Worm (Caenorhabditis elegans): ENCODE results near the gene msp-58.
A peak's percentile ranks its signal among the peaks of the same experiment; 100 is the strongest.

The msp-58 gene

DNA sequence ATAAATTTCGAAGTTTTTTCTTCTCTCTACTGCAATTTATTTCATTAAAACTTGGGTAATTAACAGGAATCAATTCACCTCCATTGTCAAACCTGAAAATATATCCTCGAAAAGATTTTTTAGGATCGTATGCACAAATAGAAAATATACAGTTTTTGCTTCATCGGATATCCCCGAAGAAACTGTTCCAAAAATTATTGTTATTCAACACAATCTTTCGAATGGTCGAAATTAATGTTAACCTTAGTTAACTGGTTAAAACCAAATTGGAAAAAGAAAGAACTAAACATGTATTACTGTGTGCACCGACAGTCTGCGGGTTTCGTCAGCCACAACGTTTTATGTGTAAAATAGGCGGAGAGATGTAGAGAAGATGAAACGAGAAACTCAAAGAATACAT is 8.7 kb downstream of the msp-58 start (continued):
- peak; percentile 31 for TF ChIP-seq hlh-30 (tag; optimal IDR thresholded peaks at IDR 0.05; ENCODE audit: insufficient read depth)
- TF ChIP-seq Y75B8A.6 (GFP tag; IDR thresholded peaks at IDR 0.05): no peak
- TF ChIP-seq lin-1 (GFP tag; IDR thresholded peaks at IDR 0.05): no peak
- peak; percentile 70 for TF ChIP-seq dve-1 (tag; optimal IDR thresholded peaks at IDR 0.05; ENCODE audit: insufficient read depth)
- no peak for TF ChIP-seq pqm-1 (tag; optimal IDR thresholded peaks at IDR 0.05)
- TF ChIP-seq duxl-1 (tag; optimal IDR thresholded peaks at IDR 0.05; ENCODE audit: poor library complexity): peak; percentile 69
- TF ChIP-seq ztf-11 (tag; optimal IDR thresholded peaks at IDR 0.05): no peak

DNA sequence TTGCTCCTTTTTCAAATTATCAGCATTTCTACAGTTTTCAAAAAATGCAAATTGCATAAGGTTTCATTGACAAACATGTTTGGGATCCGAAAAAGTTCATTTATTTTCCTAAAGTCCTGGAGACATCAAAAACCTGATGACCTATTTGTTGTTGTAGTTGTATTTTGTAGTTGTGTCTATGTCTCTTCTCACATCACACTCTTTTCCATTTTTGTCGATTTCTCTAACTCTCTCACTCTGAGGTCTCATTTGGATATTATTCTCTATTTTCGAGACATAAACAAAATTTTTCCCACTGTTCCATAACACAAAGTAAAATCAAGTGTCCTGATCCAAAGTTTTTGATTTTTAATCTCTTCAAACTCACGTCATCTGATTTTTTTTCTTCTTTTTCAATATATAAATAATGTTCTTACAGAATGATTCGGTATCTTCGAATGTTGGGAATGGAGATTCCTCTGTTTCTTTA is 10.5 kb downstream of the msp-58 start, which contains the start of gene slc-46A:
Gene slc-46A, plus strand, starts transcription at position 419 of the 469 bp plus-strand sequence.
- TF ChIP-seq pha-4 (GFP tag; IDR thresholded peaks at IDR 0.05) (no peak), pha-4 (tag; optimal IDR thresholded peaks at IDR 0.05) (no peak), nhr-11 (tag; optimal IDR thresholded peaks at IDR 0.05) (no peak), F37D6.2 (tag; optimal IDR thresholded peaks at IDR 0.05) (no peak), Y75B8A.6 (GFP tag; IDR thresholded peaks at IDR 0.05) (no peak), skn-1 (tag; optimal IDR thresholded peaks at IDR 0.05) (no peak), nhr-102 (tag; optimal IDR thresholded peaks at IDR 0.05) (no peak), cey-2 (tag; optimal IDR thresholded peaks at IDR 0.05; ENCODE audit: borderline replicate concordance, insufficient read depth) (no peak), ztf-7 (tag; optimal IDR thresholded peaks at IDR 0.05) (no peak), lin-39 (tag; optimal IDR thresholded peaks at IDR 0.05) (no peak), pqm-1 (tag; optimal IDR thresholded peaks at IDR 0.05) (peak; percentile 51), nhr-28 (tag; optimal IDR thresholded peaks at IDR 0.05) (peak; percentile 86), attf-4 (tag; optimal IDR thresholded peaks at IDR 0.05) (no peak), lin-15B (tag; optimal IDR thresholded peaks at IDR 0.05) (no peak), dmd-9 (GFP tag; IDR thresholded peaks at IDR 0.05) (no peak), spr-3 (GFP tag; optimal IDR thresholded peaks at IDR 0.05) (no peak), ceh-28 (tag; optimal IDR thresholded peaks at IDR 0.05) (no peak), mdt-29 (GFP tag; IDR thresholded peaks at IDR 0.05) (no peak), dpl-1 (GFP tag; optimal IDR thresholded peaks at IDR 0.05) (no peak), duxl-1 (tag; optimal IDR thresholded peaks at IDR 0.05; ENCODE audit: poor library complexity) (no peak), unc-130 (GFP tag; optimal IDR thresholded peaks at IDR 0.05) (no peak), vab-7 (GFP tag; IDR thresholded peaks at IDR 0.05) (no peak), Y105C5A.15 (GFP tag; IDR thresholded peaks at IDR 0.05) (no peak), T20F7.1 (GFP tag; optimal IDR thresholded peaks at IDR 0.05) (no peak), egl-43 (GFP tag; IDR thresholded peaks at IDR 0.05) (no peak), daf-16 (GFP tag; optimal IDR thresholded peaks at IDR 0.05) (no peak), daf-16 (tag; optimal IDR thresholded peaks at IDR 0.05) (peak; percentile 5), zag-1 (tag; optimal IDR thresholded peaks at IDR 0.05) (no peak), aha-1 (tag) (peak; percentile 61)

DNA sequence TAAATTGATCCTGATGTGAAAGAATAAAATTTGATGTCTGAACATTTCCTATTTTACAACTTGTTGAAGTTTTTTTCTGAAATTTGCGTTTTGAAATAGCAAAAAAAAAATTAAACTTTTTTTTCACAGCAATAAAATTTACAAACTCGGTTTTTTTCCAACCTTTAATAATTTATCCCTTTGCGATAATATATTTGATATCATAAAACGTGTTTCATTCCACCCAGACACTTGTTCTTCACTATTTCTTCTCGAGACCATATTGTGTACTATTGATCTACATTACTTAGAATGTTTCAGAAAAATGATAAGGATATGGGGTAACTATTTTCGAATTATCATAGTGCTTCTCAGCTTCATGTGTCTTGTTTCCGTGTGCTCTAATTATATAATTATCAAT is 17.8 kb downstream of the msp-58 start, which contains the start of gene Y4C6B.4:
Gene Y4C6B.4, plus strand, starts transcription at position 301 of the 400 bp plus-strand sequence.
- no peak for TF ChIP-seq duxl-1 (tag; optimal IDR thresholded peaks at IDR 0.05; ENCODE audit: poor library complexity)
- TF ChIP-seq aly-2 (tag; optimal IDR thresholded peaks at IDR 0.05): no peak
- TF ChIP-seq nhr-77 (tag; optimal IDR thresholded peaks at IDR 0.05): no peak
- TF ChIP-seq lin-39 (tag; optimal IDR thresholded peaks at IDR 0.05): no peak
- TF ChIP-seq tag-97 (GFP tag; IDR thresholded peaks at IDR 0.05): no peak
- TF ChIP-seq ceh-32 (tag; optimal IDR thresholded peaks at IDR 0.05; ENCODE audit: poor library complexity): no peak
- TF ChIP-seq dmd-9 (GFP tag; IDR thresholded peaks at IDR 0.05): no peak
- TF ChIP-seq daf-19 (GFP tag; conservative IDR thresholded peaks at IDR 0.05): no peak
- TF ChIP-seq dmd-6 (GFP tag; IDR thresholded peaks at IDR 0.05): no peak
- TF ChIP-seq ces-1 (GFP tag; optimal IDR thresholded peaks at IDR 0.05): no peak
